Worm (Caenorhabditis elegans) whole organism, L3 larva: Measurements from ENCODE around the gene F53H2.1.

Experiments
- ZK546.5 ChIP-seq: sonication (generic microtip); optimal IDR thresholded peaks from 2 replicates; lab custom pipeline; 2017; ENCODE audit warnings: missing biosample characterization, missing genetic modification characterization
- aly-2 ChIP-seq: fragments of 150-350 bp; optimal IDR thresholded peaks from 2 replicates; lab custom pipeline; 2014; ENCODE audit warnings: missing biosample characterization, missing genetic modification characterization
- ama-1 ChIP-seq: fragments of 150-350 bp; optimal IDR thresholded peaks from 2 replicates; lab custom pipeline; 2018
- ceh-16 ChIP-seq: sonication (generic microtip); optimal IDR thresholded peaks from 2 replicates; lab custom pipeline; 2017; ENCODE audit warnings: missing biosample characterization, missing genetic modification characterization
- ceh-28 ChIP-seq: fragments of 150-350 bp; optimal IDR thresholded peaks from 2 replicates; lab custom pipeline; 2014; ENCODE audit warnings: missing biosample characterization, missing genetic modification reagents, missing genetic modification characterization
- ceh-82 ChIP-seq: fragments of 150-350 bp; optimal IDR thresholded peaks from 2 replicates; lab custom pipeline; 2014; ENCODE audit warnings: missing biosample characterization, missing genetic modification characterization
- ceh-9 ChIP-seq: sonication (generic microtip); optimal IDR thresholded peaks from 2 replicates; lab custom pipeline; 2018; ENCODE audit warnings: missing biosample characterization, missing genetic modification characterization
- daf-12 ChIP-seq: fragments of 150-350 bp; optimal IDR thresholded peaks from 2 replicates; lab custom pipeline; 2014; ENCODE audit warnings: missing biosample characterization, missing genetic modification reagents, missing genetic modification characterization
- egl-27 ChIP-seq: sonication (generic microtip); optimal IDR thresholded peaks from 4 replicates; lab custom pipeline; 2017; ENCODE audit warnings: missing biosample characterization, missing genetic modification reagents, missing genetic modification characterization
- egl-5 ChIP-seq: fragments of 150-350 bp; optimal IDR thresholded peaks from 2 replicates; lab custom pipeline; 2017; ENCODE audit warnings: missing biosample characterization, missing genetic modification reagents, missing genetic modification characterization, inconsistent platforms
- elt-1 ChIP-seq: fragments of 150-350 bp; optimal IDR thresholded peaks from 2 replicates; lab custom pipeline; 2014; ENCODE audit warnings: missing biosample characterization, missing genetic modification characterization
- elt-2 ChIP-seq: sonication (generic microtip); optimal IDR thresholded peaks from 2 replicates; lab custom pipeline; 2016; ENCODE audit warnings: missing genetic modification reagents, mild to moderate bottlenecking, missing genetic modification characterization, missing compliant biosample characterization
- elt-3 ChIP-seq, 3 experiments: fragments of 150-350 bp in 1 of 3; sonication (generic microtip) in 2 of 3; optimal IDR thresholded peaks; 2 replicates in 2 of 3; 4 replicates in 1 of 3; lab custom pipeline; 2014 to 2017; ENCODE audit warnings: missing biosample characterization in 3 of 3, missing genetic modification characterization in 3 of 3
- fkh-10 ChIP-seq: sonication (generic microtip); optimal IDR thresholded peaks from 2 replicates; lab custom pipeline; 2017; ENCODE audit warnings: missing biosample characterization, missing genetic modification reagents, missing genetic modification characterization
- fkh-2 ChIP-seq: fragments of 150-350 bp; optimal IDR thresholded peaks from 2 replicates; lab custom pipeline; 2014; ENCODE audit warnings: missing biosample characterization, missing genetic modification reagents, missing genetic modification characterization
- fos-1 ChIP-seq: fragments of 150-350 bp; optimal IDR thresholded peaks from 2 replicates; lab custom pipeline; 2014; ENCODE audit warnings: missing biosample characterization, missing genetic modification characterization
- hmg-11 ChIP-seq: sonication (generic microtip); optimal IDR thresholded peaks from 2 replicates; lab custom pipeline; 2016; ENCODE audit warnings: missing genetic modification characterization, missing compliant biosample characterization
- jun-1 ChIP-seq: fragments of 150-350 bp; optimal IDR thresholded peaks from 2 replicates; lab custom pipeline; 2014; ENCODE audit warnings: missing biosample characterization, missing genetic modification reagents, missing genetic modification characterization
- mdl-1 ChIP-seq: fragments of 150-350 bp; optimal IDR thresholded peaks from 2 replicates; lab custom pipeline; 2014; ENCODE audit warnings: missing biosample characterization, missing genetic modification characterization
- nfya-1 ChIP-seq: sonication (generic microtip); optimal IDR thresholded peaks from 2 replicates; lab custom pipeline; 2017; ENCODE audit warnings: missing genetic modification characterization, mild to moderate bottlenecking, missing compliant biosample characterization, antibody characterized with exemption, moderate library complexity; ENCODE audit not compliant: insufficient read depth
- nhr-12 ChIP-seq: fragments of 150-350 bp; optimal IDR thresholded peaks from 2 replicates; lab custom pipeline; 2014; ENCODE audit warnings: missing biosample characterization, missing genetic modification characterization
- nhr-237 ChIP-seq: fragments of 150-350 bp; optimal IDR thresholded peaks from 2 replicates; lab custom pipeline; 2014; ENCODE audit warnings: missing biosample characterization, missing genetic modification characterization
- nhr-25 ChIP-seq: sonication (generic microtip); optimal IDR thresholded peaks from 2 replicates; lab custom pipeline; 2017; ENCODE audit warnings: missing biosample characterization, missing genetic modification characterization
- nhr-28 ChIP-seq: fragments of 150-350 bp; optimal IDR thresholded peaks from 2 replicates; lab custom pipeline; 2014; ENCODE audit warnings: missing biosample characterization, missing genetic modification characterization
- nhr-67 ChIP-seq: fragments of 150-350 bp; optimal IDR thresholded peaks from 2 replicates; lab custom pipeline; 2014; ENCODE audit warnings: missing biosample characterization, missing genetic modification characterization
- nhr-76 ChIP-seq: fragments of 150-350 bp; sonication (generic microtip); optimal IDR thresholded peaks from 5 replicates; lab custom pipeline; 2014; ENCODE audit warnings: missing biosample characterization, missing genetic modification characterization
- nhr-77 ChIP-seq: fragments of 150-350 bp; optimal IDR thresholded peaks from 2 replicates; lab custom pipeline; 2014; ENCODE audit warnings: missing biosample characterization, missing genetic modification characterization
- skn-1 ChIP-seq: fragments of 150-350 bp; optimal IDR thresholded peaks from 2 replicates; lab custom pipeline; 2014; ENCODE audit warnings: missing biosample characterization, missing genetic modification characterization
- snpc-4 ChIP-seq: fragments of 150-350 bp; optimal IDR thresholded peaks from 2 replicates; lab custom pipeline; 2014; ENCODE audit warnings: missing biosample characterization, missing genetic modification characterization
- tbx-2 ChIP-seq: sonication (generic microtip); optimal IDR thresholded peaks from 2 replicates; lab custom pipeline; 2016; ENCODE audit warnings: mild to moderate bottlenecking, missing genetic modification characterization, missing compliant biosample characterization
- unc-39 ChIP-seq: sonication (generic microtip); optimal IDR thresholded peaks from 4 replicates; lab custom pipeline; 2017; ENCODE audit warnings: missing biosample characterization, missing genetic modification characterization
- unc-62 ChIP-seq: fragments of 150-350 bp; sonication (generic microtip); optimal IDR thresholded peaks from 4 replicates; lab custom pipeline; 2014; ENCODE audit warnings: missing biosample characterization, missing genetic modification reagents, missing genetic modification characterization
- ztf-11 ChIP-seq: fragments of 150-350 bp; optimal IDR thresholded peaks from 2 replicates; lab custom pipeline; 2014; ENCODE audit warnings: missing biosample characterization, missing genetic modification characterization
- ztf-4 ChIP-seq: fragments of 150-350 bp; optimal IDR thresholded peaks from 2 replicates; lab custom pipeline; 2014; ENCODE audit warnings: missing biosample characterization, missing genetic modification characterization

Gene F53H2.1

DNA sequence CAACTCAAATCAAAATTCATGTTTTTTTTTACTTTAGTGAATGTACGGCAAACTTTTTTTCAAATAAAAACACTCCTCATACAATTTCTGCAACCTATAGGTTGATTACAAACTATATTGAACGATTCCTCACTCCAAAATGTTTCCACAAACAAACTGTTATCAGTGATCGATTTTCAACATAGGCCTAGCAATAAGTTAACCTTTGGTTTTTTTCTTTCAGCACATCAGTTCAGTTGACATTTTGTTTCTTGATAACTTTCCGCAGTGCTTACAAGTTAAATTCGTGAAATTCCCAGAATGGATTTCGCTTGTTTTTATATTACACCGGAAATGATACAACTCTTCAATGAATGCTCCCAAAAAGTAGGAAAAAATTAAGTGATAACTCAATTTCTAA is at the start of gene F53H2.1:
TSS of gene F53H2.1 (plus strand) at position 301 of the 400 bp plus-strand sequence.
- TF ChIP-seq unc-39, result no peak
- TF ChIP-seq hmg-11 (tag; lab: Kevin White, UChicago), result no peak
- no peak for TF ChIP-seq daf-12 (tag; lab: Kevin White, UChicago)
- no peak for TF ChIP-seq nfya-1 (tag; lab: Kevin White, UChicago)
- no peak for TF ChIP-seq unc-62 (GFP tag; lab: Kevin White, UChicago)
- TF ChIP-seq nhr-12 (tag; lab: Kevin White, UChicago), result no peak
- TF ChIP-seq ceh-16 (tag; lab: Kevin White, UChicago), result no peak

- no peak for TF ChIP-seq tbx-2
- TF ChIP-seq nfya-1 (tag; lab: Kevin White, UChicago), result no peak
- no peak for TF ChIP-seq jun-1 (tag; lab: Kevin White, UChicago)
- TF ChIP-seq nhr-25 (tag; lab: Kevin White, UChicago), result no peak
- TF ChIP-seq, all 47 proteins: peak for 0
Measured at ce11 chrV:20338020-20338419, 49.5 kb upstream of the F53H2.1 start.

DNA sequence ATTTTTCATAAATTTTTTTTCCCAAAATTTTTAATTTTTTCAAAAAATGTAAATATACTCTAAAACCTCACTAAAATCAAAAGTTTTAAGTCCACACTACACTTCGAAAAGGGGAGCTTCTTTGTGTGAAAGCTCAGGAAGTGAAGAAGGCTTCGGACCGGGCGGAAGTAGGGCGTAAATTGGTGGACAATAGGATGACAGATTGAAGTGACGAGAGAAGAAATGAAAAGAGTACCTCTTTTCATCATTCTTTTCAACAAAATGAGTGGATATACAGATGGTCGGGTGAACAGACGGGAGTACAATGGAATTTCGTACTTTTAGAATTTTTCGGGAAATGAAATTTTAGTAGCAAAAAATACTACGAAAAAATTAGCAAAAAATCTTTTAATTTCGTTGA is 48.6 kb upstream of the F53H2.1 start:
- TF ChIP-seq ztf-4, result no peak
- TF ChIP-seq fkh-10 (GFP tag; lab: Kevin White, UChicago), result peak; percentile 65
- TF ChIP-seq nhr-67 (tag; lab: Kevin White, UChicago), result no peak

- TF ChIP-seq ZK546.5 (tag; lab: Kevin White, UChicago) (no peak), nhr-77 (no peak), nfya-1 (tag; lab: Kevin White, UChicago) (no peak), ceh-82 (tag; lab: Kevin White, UChicago) (no peak), ama-1 (lab: Kevin White, UChicago) (no peak), nhr-237 (tag; lab: Kevin White, UChicago) (no peak)
- TF ChIP-seq, all 47 proteins: peak for 0
Measured at ce11 chrV:20344889-20345288, 42.6 kb upstream of the F53H2.1 start, which contains the start of gene Y38H6A.3. TSS of gene Y38H6A.3 (plus strand) at chrV:20345189.

DNA sequence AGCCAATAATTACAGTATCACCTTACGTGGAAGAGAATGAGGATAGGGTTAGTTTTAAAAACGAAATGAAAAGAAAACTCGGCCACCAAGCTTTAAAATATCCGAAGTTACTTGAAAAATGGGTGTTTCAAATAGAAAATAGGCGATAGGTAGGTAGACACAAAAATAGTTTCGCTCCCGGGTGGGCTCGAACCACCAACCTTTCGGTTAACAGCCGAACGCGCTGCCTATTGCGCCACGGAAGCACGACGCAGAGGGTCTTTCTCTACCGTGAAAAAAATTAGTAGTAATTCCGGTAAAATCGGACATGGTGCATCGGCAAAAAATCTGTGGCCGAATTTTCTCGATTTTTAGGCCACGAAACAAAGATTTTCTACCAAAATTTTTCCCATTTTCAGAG is 39.9 kb upstream of the F53H2.1 start:
- TF ChIP-seq elt-1 (tag; lab: Kevin White, UChicago) (no peak), fkh-2 (tag; lab: Kevin White, UChicago) (no peak), nhr-76 (tag; lab: Kevin White, UChicago) (no peak), elt-3 (tag; optimal IDR thresholded peaks at IDR 0.05; lab: Kevin White, UChicago) (no peak), ama-1 (lab: Kevin White, UChicago) (no peak), fos-1 (no peak), nhr-28 (tag; lab: Kevin White, UChicago) (no peak), aly-2 (tag; lab: Kevin White, UChicago) (no peak), egl-27 (tag; lab: Kevin White, UChicago) (no peak), jun-1 (tag; lab: Kevin White, UChicago) (no peak), mdl-1 (tag; lab: Kevin White, UChicago) (no peak), nhr-77 (no peak), elt-2 (no peak)

DNA sequence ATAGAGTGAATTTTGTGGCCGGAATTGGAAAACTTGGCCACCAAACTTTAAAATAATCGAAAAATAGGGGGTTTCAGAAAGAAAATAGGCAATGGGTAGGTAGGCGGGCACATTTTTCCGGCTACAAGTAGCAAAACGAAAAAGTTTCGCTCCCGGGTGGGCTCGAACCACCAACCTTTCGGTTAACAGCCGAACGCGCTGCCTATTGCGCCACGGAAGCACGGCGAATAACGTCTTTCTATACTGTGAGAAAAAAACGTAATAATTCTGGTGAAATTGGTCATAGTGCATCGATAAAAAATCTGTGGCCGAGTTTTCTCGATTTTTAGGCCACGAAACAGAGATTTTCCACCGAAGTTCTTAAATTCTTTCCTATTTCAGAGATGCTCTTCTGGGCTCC is 37.1 kb upstream of the F53H2.1 start:
- no peak for TF ChIP-seq nhr-25 (tag; lab: Kevin White, UChicago)
- no peak for TF ChIP-seq ceh-9 (tag; lab: Kevin White, UChicago)
- no peak for TF ChIP-seq snpc-4 (tag; lab: Kevin White, UChicago)

DNA sequence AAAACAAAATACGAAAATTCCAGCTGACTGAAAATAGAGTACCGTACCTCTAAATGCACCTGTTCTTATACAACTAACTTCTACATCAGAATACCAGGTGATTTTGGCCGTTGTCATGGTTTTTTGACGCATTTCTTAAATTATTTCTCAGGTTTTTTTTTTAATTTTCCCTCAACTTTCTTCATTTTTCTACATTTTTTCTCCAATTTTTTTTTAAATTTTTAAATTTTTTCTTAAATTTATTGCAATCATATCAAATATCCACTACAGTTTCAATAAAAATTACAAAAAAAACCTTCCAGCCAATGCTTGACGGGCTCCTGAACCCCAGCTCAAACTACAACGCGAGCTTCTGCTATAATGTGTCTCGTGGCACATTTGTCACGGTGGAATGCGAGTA is 36.3 kb upstream of the F53H2.1 start, which contains the start of gene K02E2.1:
TSS of gene K02E2.1 (plus strand) at position 301 of the 400 bp plus-strand sequence.
- TF ChIP-seq ceh-28 (tag; lab: Kevin White, UChicago) (no peak), ztf-11 (tag; lab: Kevin White, UChicago) (no peak), nhr-28 (tag; lab: Kevin White, UChicago) (no peak), egl-27 (tag; lab: Kevin White, UChicago) (no peak), skn-1 (no peak), egl-5 (tag; lab: Kevin White, UChicago) (no peak), ceh-82 (tag; lab: Kevin White, UChicago) (no peak)
